Worm (Caenorhabditis elegans): ENCODE results near the gene srg-45.
A peak's percentile ranks its signal among the peaks of the same experiment; 100 is the strongest.

The srg-45 gene

ce11 chrV:12271495-12271894 lies 35.8 kb upstream of the srg-45 start, which contains the start of the genes tsfm-1 and capg-2:
Gene tsfm-1 (minus strand): TSS chrV:12271551.
Gene capg-2 (plus strand): TSS chrV:12271873.
- TF ChIP-seq R02D3.7 (tag; optimal IDR thresholded peaks at IDR 0.05) (no peak), lin-15B (tag; optimal IDR thresholded peaks at IDR 0.05) (peak; percentile 19)

ce11 chrV:12275714-12276113 lies 31.6 kb upstream of the srg-45 start:
- TF ChIP-seq mml-1 (tag; optimal IDR thresholded peaks at IDR 0.05): no peak
- no peak for TF ChIP-seq elt-3 (tag; optimal IDR thresholded peaks at IDR 0.05)
- no peak for TF ChIP-seq nhr-23 (tag; optimal IDR thresholded peaks at IDR 0.05)
- TF ChIP-seq sea-2 (GFP tag; optimal IDR thresholded peaks at IDR 0.05): no peak
- no peak for TF ChIP-seq daf-12 (tag; optimal IDR thresholded peaks at IDR 0.05)
- no peak for TF ChIP-seq nhr-237 (tag; optimal IDR thresholded peaks at IDR 0.05)

ce11 chrV:12276946-12277345 lies 30.3 kb upstream of the srg-45 start, which contains the start of gene bnc-1:
Gene bnc-1 (minus strand): TSS chrV:12277046.
- TF ChIP-seq skn-1 (tag; optimal IDR thresholded peaks at IDR 0.05) (no peak), nhr-25 (tag; optimal IDR thresholded peaks at IDR 0.05) (no peak), nhr-43 (tag; optimal IDR thresholded peaks at IDR 0.05; ENCODE audit: poor library complexity, severe bottlenecking) (no peak), nhr-76 (tag; optimal IDR thresholded peaks at IDR 0.05) (no peak), pqm-1 (tag; optimal IDR thresholded peaks at IDR 0.05) (no peak), ztf-11 (tag; optimal IDR thresholded peaks at IDR 0.05) (no peak), egl-27 (tag; optimal IDR thresholded peaks at IDR 0.05) (no peak), nhr-237 (tag; optimal IDR thresholded peaks at IDR 0.05) (no peak), elt-3 (tag; optimal IDR thresholded peaks at IDR 0.05) (no peak), R02D3.7 (tag; optimal IDR thresholded peaks at IDR 0.05) (no peak), ceh-9 (tag; optimal IDR thresholded peaks at IDR 0.05) (no peak), nhr-77 (tag; optimal IDR thresholded peaks at IDR 0.05) (no peak), elt-2 (tag; optimal IDR thresholded peaks at IDR 0.05) (no peak), nhr-23 (tag; optimal IDR thresholded peaks at IDR 0.05) (no peak), lin-39 (tag; optimal IDR thresholded peaks at IDR 0.05) (no peak), jun-1 (tag; optimal IDR thresholded peaks at IDR 0.05) (no peak), mdl-1 (tag; optimal IDR thresholded peaks at IDR 0.05) (no peak), lin-15B (tag; optimal IDR thresholded peaks at IDR 0.05) (no peak), unc-62 (GFP tag; optimal IDR thresholded peaks at IDR 0.05) (no peak), egl-5 (tag; optimal IDR thresholded peaks at IDR 0.05) (no peak)

- no peak for TF ChIP-seq nhr-76 (tag; optimal IDR thresholded peaks at IDR 0.05)
- no peak for TF ChIP-seq elt-2 (tag; optimal IDR thresholded peaks at IDR 0.05)
Measured at ce11 chrV:12281508-12281907, 25.8 kb upstream of the srg-45 start.

ce11 chrV:12283187-12283586 lies 24.1 kb upstream of the srg-45 start, which contains the start of gene F55C5.10:
Gene F55C5.10 (plus strand): TSS chrV:12283487.
- TF ChIP-seq egl-5 (tag; optimal IDR thresholded peaks at IDR 0.05) (no peak), skn-1 (tag; optimal IDR thresholded peaks at IDR 0.05) (no peak), ceh-9 (tag; optimal IDR thresholded peaks at IDR 0.05) (no peak), ztf-4 (tag; optimal IDR thresholded peaks at IDR 0.05) (no peak), elt-2 (tag; optimal IDR thresholded peaks at IDR 0.05) (no peak), ZK546.5 (tag; optimal IDR thresholded peaks at IDR 0.05) (no peak), fkh-10 (GFP tag; optimal IDR thresholded peaks at IDR 0.05) (no peak), nhr-43 (tag; optimal IDR thresholded peaks at IDR 0.05; ENCODE audit: poor library complexity, severe bottlenecking) (no peak), aly-2 (tag; optimal IDR thresholded peaks at IDR 0.05) (no peak), nhr-11 (tag; optimal IDR thresholded peaks at IDR 0.05) (no peak), nhr-67 (tag; optimal IDR thresholded peaks at IDR 0.05) (no peak), nhr-237 (tag; optimal IDR thresholded peaks at IDR 0.05) (no peak), lin-15B (tag; optimal IDR thresholded peaks at IDR 0.05) (no peak), mdl-1 (tag; optimal IDR thresholded peaks at IDR 0.05) (no peak), pqm-1 (tag; optimal IDR thresholded peaks at IDR 0.05) (no peak)

ce11 chrV:12287667-12288066 lies 19.6 kb upstream of the srg-45 start:
- TF ChIP-seq fkh-10 (GFP tag; optimal IDR thresholded peaks at IDR 0.05) (peak; percentile 40), nhr-77 (tag; optimal IDR thresholded peaks at IDR 0.05) (no peak), nhr-28 (tag; optimal IDR thresholded peaks at IDR 0.05) (no peak), nfya-1 (tag; optimal IDR thresholded peaks at IDR 0.05; ENCODE audit: insufficient read depth) (peak; percentile 25), lin-39 (tag; optimal IDR thresholded peaks at IDR 0.05) (peak; percentile 42)

All from whole organism, L3 larva.